Worm (Caenorhabditis elegans): ENCODE results near the gene acer-1.

acer-1 gene

ce11 chrII:6919363-6919851 is 29.2 kb upstream of the acer-1 start, which contains the start of gene B0252.1 (continued):
- TF ChIP-seq nhr-48 (tag; optimal IDR thresholded peaks at IDR 0.05): no peak
- TF ChIP-seq pqm-1 (tag; optimal IDR thresholded peaks at IDR 0.05): peak; percentile 56
- no peak for TF ChIP-seq zip-2 (tag; optimal IDR thresholded peaks at IDR 0.05)
- TF ChIP-seq skn-1 (tag; optimal IDR thresholded peaks at IDR 0.05): no peak
- TF ChIP-seq Y5F2A.4 (GFP tag; optimal IDR thresholded peaks at IDR 0.05): no peak
- no peak for TF ChIP-seq ztf-7 (tag; optimal IDR thresholded peaks at IDR 0.05)
- TF ChIP-seq snpc-1.2 (GFP tag; IDR thresholded peaks at IDR 0.05): no peak

ce11 chrII:6918862-6919261 is 28.7 kb upstream of the acer-1 start, which contains the start of gene B0252.5:
Gene B0252.5 (minus strand): TSS chrII:6918878.
- no peak for TF ChIP-seq nhr-25 (tag; optimal IDR thresholded peaks at IDR 0.05; ENCODE audit: borderline replicate concordance, insufficient read depth)
- TF ChIP-seq daf-16 (GFP tag; optimal IDR thresholded peaks at IDR 0.05): no peak
- peak; percentile 27 for TF ChIP-seq daf-16 (tag; optimal IDR thresholded peaks at IDR 0.05)
- TF ChIP-seq ztf-11 (tag; optimal IDR thresholded peaks at IDR 0.05): no peak
- no peak for TF ChIP-seq ceh-28 (tag; optimal IDR thresholded peaks at IDR 0.05)
- no peak for TF ChIP-seq tag-97 (GFP tag; IDR thresholded peaks at IDR 0.05)
- TF ChIP-seq sdz-12 (GFP tag; optimal IDR thresholded peaks at IDR 0.05): no peak
- TF ChIP-seq hlh-30 (tag; optimal IDR thresholded peaks at IDR 0.05; ENCODE audit: insufficient read depth): no peak
- TF ChIP-seq Y105C5A.15 (GFP tag; IDR thresholded peaks at IDR 0.05): no peak
- TF ChIP-seq dmd-6 (GFP tag; IDR thresholded peaks at IDR 0.05): no peak
- TF ChIP-seq lin-13 (GFP tag; optimal IDR thresholded peaks at IDR 0.05): no peak
- no peak for TF ChIP-seq hlh-11 (tag; optimal IDR thresholded peaks at IDR 0.05)
- no peak for TF ChIP-seq zag-1 (tag; optimal IDR thresholded peaks at IDR 0.05)
- TF ChIP-seq pqm-1 (tag; optimal IDR thresholded peaks at IDR 0.05): peak; percentile 77
- TF ChIP-seq madf-5 (GFP tag; IDR thresholded peaks at IDR 0.05): no peak

- no peak for TF ChIP-seq php-3 (GFP tag; IDR thresholded peaks at IDR 0.05)
- TF ChIP-seq aha-1 (tag): peak; percentile 42
Observed at ce11 chrII:6917710-6918109, 27.5 kb upstream of the acer-1 start, which contains the start of gene B0252.11. Gene B0252.11 (minus strand): TSS chrII:6917810.

- no peak for TF ChIP-seq hmg-1.1 (GFP tag; IDR thresholded peaks at IDR 0.05)
- TF ChIP-seq nhr-10 (tag; optimal IDR thresholded peaks at IDR 0.05): no peak
- no peak for TF ChIP-seq dmd-6 (GFP tag; IDR thresholded peaks at IDR 0.05)
- TF ChIP-seq lin-15B (tag; optimal IDR thresholded peaks at IDR 0.05): no peak
- no peak for TF ChIP-seq T26A8.4 (GFP tag; IDR thresholded peaks at IDR 0.05)
- no peak for TF ChIP-seq nhr-102 (tag; optimal IDR thresholded peaks at IDR 0.05)
- no peak for TF ChIP-seq egl-27 (tag; optimal IDR thresholded peaks at IDR 0.05)
- TF ChIP-seq ceh-28 (tag; optimal IDR thresholded peaks at IDR 0.05): no peak
- no peak for TF ChIP-seq vab-7 (GFP tag; IDR thresholded peaks at IDR 0.05)
- TF ChIP-seq attf-4 (tag; optimal IDR thresholded peaks at IDR 0.05): no peak
- no peak for TF ChIP-seq daf-19 (GFP tag; conservative IDR thresholded peaks at IDR 0.05)
- TF ChIP-seq mes-2 (tag; optimal IDR thresholded peaks at IDR 0.05; ENCODE audit: poor library complexity, severe bottlenecking): no peak
- TF ChIP-seq mxl-2 (GFP tag; conservative IDR thresholded peaks at IDR 0.05): no peak
- TF ChIP-seq zag-1 (tag; optimal IDR thresholded peaks at IDR 0.05): no peak
- TF ChIP-seq F49E8.2 (tag; optimal IDR thresholded peaks at IDR 0.05; ENCODE audit: borderline replicate concordance): no peak
- no peak for TF ChIP-seq nhr-76 (tag; optimal IDR thresholded peaks at IDR 0.05)
- no peak for TF ChIP-seq gei-8 (GFP tag; optimal IDR thresholded peaks at IDR 0.05)
- TF ChIP-seq sdz-12 (GFP tag; optimal IDR thresholded peaks at IDR 0.05): no peak
- TF ChIP-seq ceh-20 (GFP tag; IDR thresholded peaks at IDR 0.05): no peak
- no peak for TF ChIP-seq ZK546.5 (tag; optimal IDR thresholded peaks at IDR 0.05)
Observed at ce11 chrII:6915875-6916274, 25.7 kb upstream of the acer-1 start, which contains the start of gene B0252.8. Gene B0252.8 (plus strand): TSS chrII:6916166.

Data from whole organism, L4 larva.